Fruit fly (Drosophila melanogaster) whole organism: Measurements from ENCODE around the gene Or35a.

Experiments used
- CG8478 ChIP-seq: fragments of >200 bp; optimal IDR thresholded peaks from 2 replicates; lab custom pipeline; 2018; ENCODE audit warnings: inconsistent platforms
- Dll ChIP-seq: fragments of >200 bp; optimal IDR thresholded peaks from 2 replicates; lab custom pipeline; 2017
- EcR ChIP-seq, 2 experiments: fragments of >200 bp; optimal IDR thresholded peaks; 2 replicates each; lab custom pipeline; 2017; ENCODE audit warnings: missing biosample characterization in 2 of 2, missing genetic modification characterization in 2 of 2, missing genetic modification reagents in 2 of 2
- pan ChIP-seq: fragments of >200 bp; optimal IDR thresholded peaks from 2 replicates; lab custom pipeline; 2017
- psq ChIP-seq: fragments of >200 bp; optimal IDR thresholded peaks from 2 replicates; lab custom pipeline; 2017
- usp ChIP-seq: fragments of >200 bp; optimal IDR thresholded peaks from 2 replicates; lab custom pipeline; 2017; ENCODE audit warnings: missing biosample characterization, missing genetic modification characterization, mixed read lengths

Gene Or35a

dm6 chr2L:15611669-15612308 is 11.6 kb downstream of the Or35a start, which contains the start of gene CG15255:
CG15255 (minus strand) TSS chr2L:15611719.
- TF ChIP-seq usp (GFP tag; lab: Kevin White, UChicago) (no peak), psq (lab: Kevin White, UChicago) (no peak), pan (lab: Kevin White, UChicago) (no peak), EcR (GFP tag; optimal IDR thresholded peaks at IDR 0.05; lab: Kevin White, UChicago) (no peak), Dll (no peak), CG8478 (lab: Kevin White, UChicago) (no peak)

DNA sequence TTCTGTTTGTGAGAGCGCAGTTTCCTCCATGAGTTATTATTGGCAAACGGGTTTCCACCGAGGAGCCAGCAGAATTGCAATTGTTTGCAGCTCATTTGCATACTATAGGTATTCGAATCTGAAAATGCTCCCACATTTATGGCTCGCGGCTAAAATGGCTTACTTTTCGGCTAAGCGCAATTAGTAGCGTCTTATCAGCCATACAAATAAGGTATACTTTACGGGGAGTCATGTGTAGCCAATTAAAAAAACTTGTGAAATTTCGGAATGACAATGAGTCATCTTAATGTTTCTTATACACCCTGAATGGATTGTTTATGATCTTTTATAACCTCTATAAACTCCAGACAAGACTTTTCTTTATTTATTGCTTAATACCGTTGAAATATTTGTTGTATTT is 14.2 kb downstream of the Or35a start:
- TF ChIP-seq EcR (GFP tag; optimal IDR thresholded peaks at IDR 0.05; lab: Kevin White, UChicago) (no peak), CG8478 (lab: Kevin White, UChicago) (no peak), usp (GFP tag; lab: Kevin White, UChicago) (no peak), psq (lab: Kevin White, UChicago) (no peak)
